Worm (Caenorhabditis elegans): Measurements from ENCODE around the gene git-1.

git-1 gene

DNA sequence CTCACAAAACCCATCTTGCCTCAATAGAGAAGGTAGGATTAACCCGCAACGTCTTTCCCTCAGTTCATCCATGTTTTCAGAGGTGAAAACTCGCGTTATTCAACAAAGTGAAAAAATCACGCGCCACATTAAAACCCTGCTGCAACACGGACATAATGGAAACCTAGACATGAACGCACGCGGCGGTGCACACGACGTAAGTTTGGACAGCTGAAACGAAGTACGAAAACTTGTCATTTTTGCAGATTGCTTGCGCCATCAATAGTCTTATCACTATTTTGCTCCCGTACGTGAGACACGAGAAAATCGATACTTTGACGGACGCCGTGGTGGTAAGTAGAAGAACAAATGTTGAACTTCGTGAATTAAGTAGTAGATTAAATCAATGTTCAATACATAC, 2.7 kb downstream of the git-1 start (continued):
- TF ChIP-seq ama-1 (optimal IDR thresholded peaks at IDR 0.05): no peak
- TF ChIP-seq Y5F2A.4 (GFP tag; optimal IDR thresholded peaks at IDR 0.05): no peak
- no peak for TF ChIP-seq gei-8 (GFP tag; optimal IDR thresholded peaks at IDR 0.05)
- no peak for TF ChIP-seq snpc-1.2 (GFP tag; IDR thresholded peaks at IDR 0.05)
- TF ChIP-seq snpc-4 (tag; optimal IDR thresholded peaks at IDR 0.05): no peak
- TF ChIP-seq madf-5 (GFP tag; IDR thresholded peaks at IDR 0.05): no peak
- TF ChIP-seq nhr-28 (tag; optimal IDR thresholded peaks at IDR 0.05): peak; percentile 20
- no peak for TF ChIP-seq lin-38 (GFP tag; IDR thresholded peaks at IDR 0.05)
- no peak for TF ChIP-seq aly-2 (tag; optimal IDR thresholded peaks at IDR 0.05)
- no peak for TF ChIP-seq tag-97 (GFP tag; IDR thresholded peaks at IDR 0.05)
- TF ChIP-seq hlh-11 (tag; optimal IDR thresholded peaks at IDR 0.05): peak; percentile 58
- TF ChIP-seq F44E2.7 (GFP tag; IDR thresholded peaks at IDR 0.05): no peak
- TF ChIP-seq madf-9 (GFP tag; conservative IDR thresholded peaks at IDR 0.05): no peak
- no peak for TF ChIP-seq lin-39 (tag; optimal IDR thresholded peaks at IDR 0.05)
- no peak for TF ChIP-seq T20F7.1 (GFP tag; optimal IDR thresholded peaks at IDR 0.05)
- TF ChIP-seq mxl-3 (GFP tag; optimal IDR thresholded peaks at IDR 0.05): no peak
- no peak for TF ChIP-seq ces-1 (GFP tag; optimal IDR thresholded peaks at IDR 0.05)
- TF ChIP-seq hmg-1.1 (GFP tag; IDR thresholded peaks at IDR 0.05): no peak
- TF ChIP-seq nhr-102 (tag; optimal IDR thresholded peaks at IDR 0.05): no peak
- no peak for TF ChIP-seq jun-1 (tag; optimal IDR thresholded peaks at IDR 0.05)
- no peak for TF ChIP-seq daf-12 (tag; optimal IDR thresholded peaks at IDR 0.05)
- TF ChIP-seq daf-16 (GFP tag; optimal IDR thresholded peaks at IDR 0.05): no peak
- TF ChIP-seq daf-16 (tag; optimal IDR thresholded peaks at IDR 0.05): peak; percentile 57
- TF ChIP-seq dmd-9 (GFP tag; IDR thresholded peaks at IDR 0.05): no peak
- no peak for TF ChIP-seq ceh-28 (tag; optimal IDR thresholded peaks at IDR 0.05)
- TF ChIP-seq zag-1 (tag; optimal IDR thresholded peaks at IDR 0.05): no peak
- no peak for TF ChIP-seq sdz-12 (GFP tag; optimal IDR thresholded peaks at IDR 0.05)
- no peak for TF ChIP-seq mxl-2 (GFP tag; conservative IDR thresholded peaks at IDR 0.05)
- no peak for TF ChIP-seq rbr-2 (tag; optimal IDR thresholded peaks at IDR 0.05)
- TF ChIP-seq F26F4.8 (GFP tag; conservative IDR thresholded peaks at IDR 0.05): no peak
- peak; percentile 50 for TF ChIP-seq dve-1 (tag; optimal IDR thresholded peaks at IDR 0.05; ENCODE audit: insufficient read depth)

DNA sequence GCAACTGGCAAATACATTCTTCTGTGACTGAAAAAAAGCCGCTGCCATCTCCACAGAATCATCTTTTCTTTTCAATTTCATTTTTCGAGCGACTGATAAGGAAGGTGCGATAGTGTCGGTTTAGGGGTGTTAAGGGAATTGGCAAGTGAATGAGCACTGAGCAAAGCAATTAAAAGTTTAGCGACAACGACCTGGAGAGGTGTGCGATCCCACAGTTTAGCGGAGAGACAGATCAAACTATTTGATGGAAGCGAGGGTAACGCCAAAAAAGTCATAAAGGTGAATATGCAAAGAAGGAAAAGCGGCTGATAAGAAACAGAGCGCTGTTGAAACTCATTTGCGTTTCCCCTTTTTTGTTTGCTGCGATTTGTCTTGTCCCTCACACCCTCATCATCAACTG, 4.3 kb downstream of the git-1 start, which contains the start of the genes F14F3.5 and slcf-1:
Gene F14F3.5, minus strand, starts transcription at position 234 of the 400 bp plus-strand sequence.
Gene slcf-1, plus strand, starts transcription at position 302 of the 400 bp plus-strand sequence.
- TF ChIP-seq unc-62 (GFP tag; optimal IDR thresholded peaks at IDR 0.05 in 1 of 2): peak in 1 of 2 experiments; percentile 61
- TF ChIP-seq unc-62 (tag; optimal IDR thresholded peaks at IDR 0.05): no peak
- no peak for TF ChIP-seq hmg-1.1 (GFP tag; IDR thresholded peaks at IDR 0.05)
- TF ChIP-seq nhr-111 (GFP tag; optimal IDR thresholded peaks at IDR 0.05): no peak
- TF ChIP-seq nhr-48 (tag; optimal IDR thresholded peaks at IDR 0.05): no peak
- TF ChIP-seq daf-12 (tag; optimal IDR thresholded peaks at IDR 0.05): no peak
- TF ChIP-seq vab-7 (GFP tag; IDR thresholded peaks at IDR 0.05): no peak
- no peak for TF ChIP-seq madf-9 (GFP tag; conservative IDR thresholded peaks at IDR 0.05)
- TF ChIP-seq lim-7 (GFP tag; IDR thresholded peaks at IDR 0.05): no peak
- TF ChIP-seq pqm-1 (tag; optimal IDR thresholded peaks at IDR 0.05): peak; percentile 57
- TF ChIP-seq dmd-8 (GFP tag; IDR thresholded peaks at IDR 0.05): no peak
- TF ChIP-seq lin-38 (GFP tag; IDR thresholded peaks at IDR 0.05): no peak
- TF ChIP-seq dmd-6 (GFP tag; IDR thresholded peaks at IDR 0.05): peak; percentile 51
- TF ChIP-seq Y105C5A.15 (GFP tag; IDR thresholded peaks at IDR 0.05): no peak
- TF ChIP-seq skn-1 (tag; optimal IDR thresholded peaks at IDR 0.05): no peak
- TF ChIP-seq lin-1 (GFP tag; IDR thresholded peaks at IDR 0.05): no peak
- no peak for TF ChIP-seq F37D6.2 (tag; optimal IDR thresholded peaks at IDR 0.05)
- no peak for TF ChIP-seq arid-1 (GFP tag; conservative IDR thresholded peaks at IDR 0.05)
- no peak for TF ChIP-seq lir-3 (tag; optimal IDR thresholded peaks at IDR 0.05)
- peak; percentile 81 for TF ChIP-seq php-3 (GFP tag; IDR thresholded peaks at IDR 0.05)
- no peak for TF ChIP-seq nhr-102 (tag; optimal IDR thresholded peaks at IDR 0.05)
- TF ChIP-seq F49E8.2 (tag; optimal IDR thresholded peaks at IDR 0.05; ENCODE audit: borderline replicate concordance): no peak
- no peak for TF ChIP-seq zip-11 (GFP tag; IDR thresholded peaks at IDR 0.05)
- TF ChIP-seq nhr-28 (tag; optimal IDR thresholded peaks at IDR 0.05): peak; percentile 34
- TF ChIP-seq nhr-11 (tag; optimal IDR thresholded peaks at IDR 0.05): no peak
- no peak for TF ChIP-seq daf-16 (GFP tag; optimal IDR thresholded peaks at IDR 0.05)
- peak; percentile 49 for TF ChIP-seq daf-16 (tag; optimal IDR thresholded peaks at IDR 0.05)
- no peak for TF ChIP-seq saeg-2 (GFP tag; IDR thresholded peaks at IDR 0.05)
- TF ChIP-seq zfp-2 (tag; optimal IDR thresholded peaks at IDR 0.05): no peak
- no peak for TF ChIP-seq duxl-1 (tag; optimal IDR thresholded peaks at IDR 0.05; ENCODE audit: poor library complexity)

All from whole organism, L4 larva.